Worm (Caenorhabditis elegans) whole organism, L3 larva: ENCODE results near the gene Y17G7B.8.

ENCODE experiments used
- ama-1 ChIP-seq: fragments of 150-350 bp; optimal IDR thresholded peaks from 2 replicates; lab custom pipeline; 2018
- ceh-82 ChIP-seq: fragments of 150-350 bp; optimal IDR thresholded peaks from 2 replicates; lab custom pipeline; 2014; ENCODE audit warnings: missing biosample characterization, missing genetic modification characterization
- ceh-9 ChIP-seq: sonication (generic microtip); optimal IDR thresholded peaks from 2 replicates; lab custom pipeline; 2018; ENCODE audit warnings: missing biosample characterization, missing genetic modification characterization
- egl-27 ChIP-seq: sonication (generic microtip); optimal IDR thresholded peaks from 4 replicates; lab custom pipeline; 2017; ENCODE audit warnings: missing biosample characterization, missing genetic modification reagents, missing genetic modification characterization
- nhr-11 ChIP-seq: fragments of 150-350 bp; optimal IDR thresholded peaks from 2 replicates; lab custom pipeline; 2014; ENCODE audit warnings: missing biosample characterization, missing genetic modification characterization
- nhr-12 ChIP-seq: fragments of 150-350 bp; optimal IDR thresholded peaks from 2 replicates; lab custom pipeline; 2014; ENCODE audit warnings: missing biosample characterization, missing genetic modification characterization
- pha-4 ChIP-seq: fragments of 150-350 bp; optimal IDR thresholded peaks from 2 replicates; lab custom pipeline; 2014; ENCODE audit warnings: missing biosample characterization, missing genetic modification reagents, missing genetic modification characterization
- tbx-2 ChIP-seq: sonication (generic microtip); optimal IDR thresholded peaks from 2 replicates; lab custom pipeline; 2016; ENCODE audit warnings: mild to moderate bottlenecking, missing genetic modification characterization, missing compliant biosample characterization

ce11 chrII:12064680-12065135 is 37.2 kb upstream of the Y17G7B.8 start, which contains the start of gene arrd-8:
- TF ChIP-seq egl-27 (tag; lab: Kevin White, UChicago): no peak
- no peak for TF ChIP-seq tbx-2 (tag; lab: Kevin White, UChicago)
- no peak for TF ChIP-seq ama-1 (lab: Kevin White, UChicago)
- no peak for TF ChIP-seq nhr-11 (tag; lab: Kevin White, UChicago)
- TF ChIP-seq pha-4 (tag; lab: Kevin White, UChicago): peak; percentile 55
- TF ChIP-seq ceh-9 (tag; lab: Kevin White, UChicago): no peak
- no peak for TF ChIP-seq nhr-12 (tag; lab: Kevin White, UChicago)
- TF ChIP-seq ceh-82 (tag; lab: Kevin White, UChicago): no peak
